Worm (Caenorhabditis elegans): Measurements from ENCODE around the gene inx-8.

The inx-8 gene

DNA sequence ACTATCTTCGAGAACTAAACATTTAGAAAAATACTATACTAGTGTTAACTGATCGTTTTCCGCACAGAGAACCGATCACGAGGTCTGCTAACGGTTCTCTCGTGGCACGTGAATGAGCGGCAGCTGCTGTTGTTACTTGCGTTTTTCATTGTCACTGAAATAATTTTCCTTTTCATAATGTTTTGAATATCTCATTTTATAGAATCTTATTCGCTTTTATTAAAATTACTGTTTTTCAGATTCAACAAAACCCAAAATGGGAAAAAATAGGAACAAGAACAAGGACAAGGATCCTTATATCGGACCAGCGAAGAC lies 37.3 kb upstream of the inx-8 start, which contains the start of gene F58B3.6:
TSS of gene F58B3.6 (plus strand) at position 240 of the 315 bp plus-strand sequence.
- TF ChIP-seq mab-5 (tag; optimal IDR thresholded peaks at IDR 0.05): no peak
- TF ChIP-seq unc-39 (tag; optimal IDR thresholded peaks at IDR 0.05): no peak
- no peak for TF ChIP-seq elt-1 (tag; optimal IDR thresholded peaks at IDR 0.05; ENCODE audit: borderline replicate concordance, insufficient read depth)
- no peak for TF ChIP-seq mls-2 (tag; optimal IDR thresholded peaks at IDR 0.05)
- no peak for TF ChIP-seq flh-1 (GFP tag; optimal IDR thresholded peaks at IDR 0.05)
- no peak for TF ChIP-seq M03D4.4 (tag; optimal IDR thresholded peaks at IDR 0.05)
- no peak for TF ChIP-seq ces-1 (GFP tag; optimal IDR thresholded peaks at IDR 0.05)
- no peak for TF ChIP-seq snpc-4 (tag; optimal IDR thresholded peaks at IDR 0.05)
- TF ChIP-seq cnd-1 (tag; optimal IDR thresholded peaks at IDR 0.05): no peak
- TF ChIP-seq zip-8 (tag; optimal IDR thresholded peaks at IDR 0.05): no peak
- no peak for TF ChIP-seq ham-2 (GFP tag; optimal IDR thresholded peaks at IDR 0.05)
- no peak for TF ChIP-seq nhr-12 (tag; optimal IDR thresholded peaks at IDR 0.05)

DNA sequence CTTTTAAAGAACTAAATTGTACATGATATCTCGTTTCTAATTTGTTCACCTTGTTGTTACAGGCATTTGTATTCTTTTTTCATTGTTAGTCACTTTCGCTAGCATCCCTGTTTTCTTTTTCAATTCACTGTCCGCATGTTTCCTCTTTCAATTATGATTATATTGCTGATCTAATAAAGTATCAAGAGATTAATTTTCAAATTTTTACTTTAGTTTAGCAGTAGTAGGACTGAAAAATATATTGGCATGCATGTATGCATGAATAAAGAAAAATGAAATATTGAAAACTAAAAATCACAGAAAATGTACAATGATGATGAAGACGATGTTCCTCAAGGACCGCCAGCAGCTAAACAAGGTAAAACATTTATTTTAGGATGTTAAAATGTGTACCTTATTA lies 35.6 kb upstream of the inx-8 start, which contains the start of gene rbm-17:
TSS of gene rbm-17 (plus strand) at position 301 of the 400 bp plus-strand sequence.
- TF ChIP-seq elt-3 (tag; optimal IDR thresholded peaks at IDR 0.05) (no peak), drap-1 (GFP tag; optimal IDR thresholded peaks at IDR 0.05) (no peak), ceh-39 (tag; optimal IDR thresholded peaks at IDR 0.05) (no peak), snpc-4 (tag; optimal IDR thresholded peaks at IDR 0.05) (no peak), pha-4 (tag; optimal IDR thresholded peaks at IDR 0.05) (no peak), tbx-8 (GFP tag; optimal IDR thresholded peaks at IDR 0.05) (no peak)

DNA sequence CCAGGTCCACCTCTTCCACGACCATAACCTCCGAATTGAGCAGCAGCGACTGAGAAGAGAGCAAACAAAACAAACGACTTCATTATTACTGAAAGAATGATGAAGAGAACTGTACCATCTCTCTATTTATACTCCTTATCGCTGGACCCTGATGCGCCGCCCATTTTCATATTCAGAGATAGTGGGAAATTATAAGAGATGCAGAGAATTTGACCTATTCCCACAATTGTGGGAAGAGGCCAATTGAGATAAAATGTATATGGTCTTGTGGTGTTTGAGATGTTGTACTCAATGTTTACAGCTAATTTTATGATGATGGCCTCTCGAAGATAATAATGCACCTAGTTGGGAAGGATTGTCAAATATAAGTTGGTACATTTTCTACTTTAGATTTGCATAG lies 32.7 kb upstream of the inx-8 start, which contains the start of gene ttr-50:
TSS of gene ttr-50 (minus strand) at position 101 of the 400 bp plus-strand sequence.
- TF ChIP-seq flh-1 (GFP tag; optimal IDR thresholded peaks at IDR 0.05) (no peak), nhr-28 (tag; optimal IDR thresholded peaks at IDR 0.05) (no peak), elt-1 (tag; optimal IDR thresholded peaks at IDR 0.05; ENCODE audit: borderline replicate concordance, insufficient read depth) (no peak), mep-1 (tag; optimal IDR thresholded peaks at IDR 0.05) (no peak), elt-3 (tag; optimal IDR thresholded peaks at IDR 0.05) (no peak), ham-2 (GFP tag; optimal IDR thresholded peaks at IDR 0.05) (no peak), drap-1 (GFP tag; optimal IDR thresholded peaks at IDR 0.05) (no peak), cnd-1 (tag; optimal IDR thresholded peaks at IDR 0.05) (no peak), bed-3 (GFP tag; optimal IDR thresholded peaks at IDR 0.05) (no peak), ceh-83 (GFP tag; optimal IDR thresholded peaks at IDR 0.05) (no peak), unc-39 (tag; optimal IDR thresholded peaks at IDR 0.05) (no peak), hlh-1 (tag; optimal IDR thresholded peaks at IDR 0.05) (no peak), nhr-2 (tag; optimal IDR thresholded peaks at IDR 0.05) (no peak), ceh-43 (GFP tag; optimal IDR thresholded peaks at IDR 0.05) (no peak), pha-4 (tag; optimal IDR thresholded peaks at IDR 0.05) (no peak), blmp-1 (tag; optimal IDR thresholded peaks at IDR 0.05) (no peak), snpc-4 (tag; optimal IDR thresholded peaks at IDR 0.05) (no peak)

DNA sequence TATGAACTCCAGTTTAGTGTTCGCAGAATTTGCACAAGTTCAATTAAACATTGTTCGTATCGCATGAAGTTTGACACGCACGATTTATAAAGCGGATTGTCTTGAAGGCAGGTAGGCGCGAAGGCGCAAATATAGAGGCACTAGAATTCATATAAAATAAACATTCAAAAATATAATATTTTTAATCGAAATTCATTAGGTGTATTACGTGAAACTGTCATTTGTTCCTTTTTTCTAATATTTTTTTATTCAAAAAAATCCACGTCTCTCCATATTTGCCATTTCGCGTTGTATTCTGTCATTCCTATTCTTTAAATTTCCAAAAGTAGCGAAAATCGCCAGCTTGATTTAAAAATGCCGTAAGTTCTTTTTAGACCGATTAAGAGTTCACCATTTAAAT lies 31.8 kb upstream of the inx-8 start, which contains the start of gene ZK809.1:
TSS of gene ZK809.1 (plus strand) at position 301 of the 400 bp plus-strand sequence.
- no peak for TF ChIP-seq lsy-2 (tag; optimal IDR thresholded peaks at IDR 0.05)
- no peak for TF ChIP-seq M03D4.4 (tag; optimal IDR thresholded peaks at IDR 0.05)
- no peak for TF ChIP-seq nhr-12 (tag; optimal IDR thresholded peaks at IDR 0.05)
- no peak for TF ChIP-seq cnd-1 (tag; optimal IDR thresholded peaks at IDR 0.05)
- TF ChIP-seq sptf-1 (tag; optimal IDR thresholded peaks at IDR 0.05): no peak
- TF ChIP-seq zip-8 (tag; optimal IDR thresholded peaks at IDR 0.05): no peak
- no peak for TF ChIP-seq hlh-1 (tag; optimal IDR thresholded peaks at IDR 0.05)
- TF ChIP-seq snpc-4 (tag; optimal IDR thresholded peaks at IDR 0.05): no peak
- no peak for TF ChIP-seq unc-62 (GFP tag; optimal IDR thresholded peaks at IDR 0.05)
- no peak for TF ChIP-seq mab-5 (tag; optimal IDR thresholded peaks at IDR 0.05)
- no peak for TF ChIP-seq flh-1 (GFP tag; optimal IDR thresholded peaks at IDR 0.05)
- TF ChIP-seq lin-13 (tag; optimal IDR thresholded peaks at IDR 0.05): no peak
- no peak for TF ChIP-seq bed-3 (GFP tag; optimal IDR thresholded peaks at IDR 0.05)

DNA sequence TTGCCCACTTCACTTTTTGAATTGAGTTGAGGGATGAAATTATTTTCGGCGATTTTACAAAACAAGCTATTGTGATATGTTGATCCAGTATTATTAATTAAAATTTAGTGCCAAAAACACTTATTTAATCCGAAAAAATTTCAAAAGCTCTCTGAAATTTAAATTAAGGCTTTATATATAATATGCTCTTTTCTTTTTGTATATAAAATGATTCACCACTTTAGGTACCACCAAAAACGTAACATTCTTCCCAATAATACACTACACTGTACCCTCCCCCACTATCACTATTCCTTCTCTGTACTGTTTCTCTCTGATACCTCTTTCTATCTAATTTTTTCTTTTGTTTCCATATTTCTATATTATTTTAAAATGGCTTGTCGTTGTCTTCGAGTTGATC lies 29.8 kb upstream of the inx-8 start, which contains the start of gene prx-2:
TSS of gene prx-2 (plus strand) at position 301 of the 400 bp plus-strand sequence.
- TF ChIP-seq unc-62 (GFP tag; optimal IDR thresholded peaks at IDR 0.05): no peak
- TF ChIP-seq pha-4 (tag; optimal IDR thresholded peaks at IDR 0.05): no peak
- no peak for TF ChIP-seq hlh-1 (tag; optimal IDR thresholded peaks at IDR 0.05)

DNA sequence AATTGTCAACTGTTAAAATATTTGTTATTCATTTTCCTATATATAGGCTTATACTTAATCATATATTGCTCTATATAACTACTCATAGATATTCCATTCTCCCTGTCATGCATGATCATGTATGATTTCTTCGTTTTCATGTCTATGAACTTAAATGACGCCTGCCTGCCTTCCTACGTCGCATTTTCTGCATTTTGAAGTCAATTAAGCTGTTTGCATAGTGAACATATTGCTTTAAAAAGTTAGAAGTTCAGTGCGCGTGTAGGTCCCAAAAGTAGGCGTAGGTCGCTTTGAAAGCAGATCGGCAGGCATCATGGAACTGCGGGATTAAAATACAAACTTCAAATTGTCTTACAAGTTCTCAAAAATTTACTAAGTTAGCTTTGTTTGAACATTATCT lies 28.9 kb upstream of the inx-8 start:
- TF ChIP-seq unc-39 (tag; optimal IDR thresholded peaks at IDR 0.05) (no peak), nhr-76 (tag; optimal IDR thresholded peaks at IDR 0.05) (no peak), bed-3 (GFP tag; optimal IDR thresholded peaks at IDR 0.05) (no peak), sem-2 (GFP tag; optimal IDR thresholded peaks at IDR 0.05) (no peak), ceh-39 (tag; optimal IDR thresholded peaks at IDR 0.05) (no peak), drap-1 (GFP tag; optimal IDR thresholded peaks at IDR 0.05) (no peak), M03D4.4 (tag; optimal IDR thresholded peaks at IDR 0.05) (no peak), mls-2 (tag; optimal IDR thresholded peaks at IDR 0.05) (no peak), ztf-11 (tag; optimal IDR thresholded peaks at IDR 0.05) (no peak), ham-2 (GFP tag; optimal IDR thresholded peaks at IDR 0.05) (no peak), snpc-4 (tag; optimal IDR thresholded peaks at IDR 0.05) (no peak)
